Worm (Caenorhabditis elegans): Measurements from ENCODE around the gene C44B7.7.

ce11 chrII:6851938-6852337, 28.0 kb downstream of the C44B7.7 start, which contains the start of gene C04A2.15:
- TF ChIP-seq pha-2 (tag; optimal IDR thresholded peaks at IDR 0.05) (no peak), unc-3 (GFP tag; conservative IDR thresholded peaks at IDR 0.05) (no peak), unc-3 (tag; optimal IDR thresholded peaks at IDR 0.05) (no peak), unc-86 (tag; optimal IDR thresholded peaks at IDR 0.05) (no peak), C08G9.2 (tag; optimal IDR thresholded peaks at IDR 0.05) (no peak), ama-1 (optimal IDR thresholded peaks at IDR 0.05) (no peak), lim-6 (tag; optimal IDR thresholded peaks at IDR 0.05) (no peak), elt-2 (tag; optimal IDR thresholded peaks at IDR 0.05) (no peak), ceh-34 (tag; optimal IDR thresholded peaks at IDR 0.05) (no peak)
